Fruit fly (Drosophila melanogaster) ovary, adult (tissue): ENCODE data around the gene CG13293.

Experiments used
- CG17801 ChIP-seq: fragments of 200-800 bp; optimal IDR thresholded peaks from 2 replicates; lab custom pipeline; 2019; ENCODE audit warnings: missing biosample characterization, mild to moderate bottlenecking, missing genetic modification characterization, moderate library complexity; ENCODE audit not compliant: partially characterized antibody

The CG13293 gene

dm6 chr3L:6082561-6082960, at the start of gene CG13293:
TSS of gene CG13293 (plus strand) at chr3L:6082883.
- TF ChIP-seq CG17801 (GFP tag; lab: Kevin White, UChicago) = no peak

- TF ChIP-seq CG17801 (GFP tag; lab: Kevin White, UChicago) = no peak
Observed at dm6 chr3L:6033008-6033407, 49.7 kb upstream of the CG13293 start.

- TF ChIP-seq CG17801 (GFP tag; lab: Kevin White, UChicago) = no peak
Observed at dm6 chr3L:6034511-6034910, 48.2 kb upstream of the CG13293 start, which contains the start of gene CG10477. TSS of gene CG10477 (minus strand) at chr3L:6034611.

- TF ChIP-seq CG17801 (GFP tag; lab: Kevin White, UChicago) = no peak
Observed at dm6 chr3L:6034916-6035315, 47.8 kb upstream of the CG13293 start, which contains the start of gene yip7. TSS of gene yip7 (plus strand) at chr3L:6035216.

dm6 chr3L:6036141-6036540, 46.5 kb upstream of the CG13293 start:
- TF ChIP-seq CG17801 (GFP tag; lab: Kevin White, UChicago) = no peak

- no peak for TF ChIP-seq CG17801 (GFP tag; lab: Kevin White, UChicago)
Observed at dm6 chr3L:6036811-6037210, 45.9 kb upstream of the CG13293 start, which contains the start of gene CG6462. TSS of gene CG6462 (plus strand) at chr3L:6037111.

dm6 chr3L:6038720-6039205, 43.9 kb upstream of the CG13293 start, which contains the start of gene Jon65Aiv:
TSS of gene Jon65Aiv (plus strand) at chr3L:6039155.
- TF ChIP-seq CG17801 (GFP tag; lab: Kevin White, UChicago) = no peak

dm6 chr3L:6050230-6050807, 32.4 kb upstream of the CG13293 start, which contains the start of gene Jon65Aiii:
TSS of gene Jon65Aiii (plus strand) at chr3L:6050757.
- TF ChIP-seq CG17801 (GFP tag; lab: Kevin White, UChicago) = no peak

- TF ChIP-seq CG17801 (GFP tag; lab: Kevin White, UChicago) = no peak
Observed at dm6 chr3L:6052021-6052420, 30.7 kb upstream of the CG13293 start, which contains the start of gene Jon65Aii. TSS of gene Jon65Aii (plus strand) at chr3L:6052321.

- no peak for TF ChIP-seq CG17801 (GFP tag; lab: Kevin White, UChicago)
Observed at dm6 chr3L:6054343-6054742, 28.3 kb upstream of the CG13293 start, which contains the start of gene Jon65Ai. TSS of gene Jon65Ai (minus strand) at chr3L:6054443.

dm6 chr3L:6054803-6055202, 27.9 kb upstream of the CG13293 start, which contains the start of gene tant:
TSS of gene tant (plus strand) at chr3L:6055136.
- no peak for TF ChIP-seq CG17801 (GFP tag; lab: Kevin White, UChicago)

dm6 chr3L:6059062-6059708, 23.5 kb upstream of the CG13293 start, which contains the start of gene CG6592:
TSS of gene CG6592 (plus strand) at chr3L:6059658.
- no peak for TF ChIP-seq CG17801 (GFP tag; lab: Kevin White, UChicago)

- no peak for TF ChIP-seq CG17801 (GFP tag; lab: Kevin White, UChicago)
Observed at dm6 chr3L:6062860-6063607, 19.6 kb upstream of the CG13293 start, which contains the start of gene CG10472. TSS of gene CG10472 (minus strand) at chr3L:6062910.

dm6 chr3L:6065881-6066389, 16.7 kb upstream of the CG13293 start, which contains the start of gene CG42269:
TSS of gene CG42269 (plus strand) at chr3L:6066296.
- no peak for TF ChIP-seq CG17801 (GFP tag; lab: Kevin White, UChicago)
